Worm (Caenorhabditis elegans) whole organism, L4 larva: ENCODE results near the gene F45H10.2.
A peak's percentile ranks its signal among the peaks of the same experiment; 100 is the strongest.

Experiments
- D1046.2 ChIP-seq: fragments of 200-800 bp; sonication (Bioruptor generic); IDR thresholded peaks from 2 replicates; pipeline ENCODE4 v1.3.6; 2022; ENCODE audit warnings: missing genetic modification characterization, missing compliant biosample characterization
- F10B5.3 ChIP-seq: sonication (generic microtip); optimal IDR thresholded peaks from 2 replicates; lab custom pipeline; 2016; ENCODE audit warnings: mild to moderate bottlenecking, missing genetic modification characterization, missing compliant biosample characterization
- F26F4.8 ChIP-seq: fragments of 200-800 bp; sonication (Bioruptor generic); conservative IDR thresholded peaks from 2 replicates; pipeline ENCODE4 v1.3.6; 2022; ENCODE audit warnings: missing genetic modification characterization, missing compliant biosample characterization
- F37D6.2 ChIP-seq: sonication (generic microtip); optimal IDR thresholded peaks from 2 replicates; lab custom pipeline; 2016; ENCODE audit warnings: mild to moderate bottlenecking, missing genetic modification characterization, missing compliant biosample characterization
- F44E2.7 ChIP-seq: fragments of 200-800 bp; sonication (Bioruptor generic); IDR thresholded peaks from 2 replicates; pipeline ENCODE4 v2.1.2; 2022; ENCODE audit warnings: missing genetic modification characterization, missing compliant biosample characterization
- F49E8.2 ChIP-seq: sonication (generic microtip); optimal IDR thresholded peaks from 2 replicates; lab custom pipeline; 2016; ENCODE audit warnings: missing compliant biosample characterization, mild to moderate bottlenecking, missing genetic modification characterization, borderline replicate concordance
- R02D3.7 ChIP-seq: fragments of 150-350 bp; sonication (generic microtip); optimal IDR thresholded peaks from 3 replicates; lab custom pipeline; 2014; ENCODE audit warnings: missing biosample characterization, missing genetic modification characterization
- T20F7.1 ChIP-seq: fragments of 200-800 bp; sonication (Bioruptor generic); optimal IDR thresholded peaks from 2 replicates; lab custom pipeline; 2018; ENCODE audit warnings: mild to moderate bottlenecking, missing genetic modification characterization, missing compliant biosample characterization
- T26A8.4 ChIP-seq: fragments of 200-800 bp; sonication (Bioruptor generic); IDR thresholded peaks from 2 replicates; pipeline ENCODE4 v1.3.6; 2022; ENCODE audit warnings: missing genetic modification characterization, missing compliant biosample characterization
- Y105C5A.15 ChIP-seq: fragments of 200-800 bp; sonication (Bioruptor generic); IDR thresholded peaks from 2 replicates; pipeline ENCODE4 v1.3.6; 2022; ENCODE audit warnings: missing genetic modification characterization, missing compliant biosample characterization
- ZK546.5 ChIP-seq, 2 experiments: sonication (generic microtip); optimal IDR thresholded peaks; 2 replicates each; lab custom pipeline; 2017; ENCODE audit warnings: missing biosample characterization in 2 of 2, missing genetic modification characterization in 2 of 2
- aly-2 ChIP-seq: sonication (generic microtip); optimal IDR thresholded peaks from 2 replicates; lab custom pipeline; 2018; ENCODE audit warnings: missing biosample characterization, missing genetic modification characterization
- ama-1 ChIP-seq: fragments of 150-350 bp; optimal IDR thresholded peaks from 2 replicates; lab custom pipeline; 2014; ENCODE audit warnings: inconsistent platforms, mixed read lengths
- arid-1 ChIP-seq: fragments of 200-800 bp; sonication (Bioruptor generic); conservative IDR thresholded peaks from 2 replicates; pipeline ENCODE4 v1.3.6; 2022; ENCODE audit warnings: missing genetic modification reagents, missing genetic modification characterization, missing compliant biosample characterization
- attf-4 ChIP-seq: sonication (generic microtip); optimal IDR thresholded peaks from 3 replicates; lab custom pipeline; 2017; ENCODE audit warnings: missing biosample characterization, missing genetic modification characterization
- ceh-82 ChIP-seq: sonication (generic microtip); optimal IDR thresholded peaks from 2 replicates; lab custom pipeline; 2017; ENCODE audit warnings: missing biosample characterization, missing genetic modification characterization
- ces-1 ChIP-seq: fragments of 150-350 bp; sonication (generic microtip); optimal IDR thresholded peaks from 4 replicates; lab custom pipeline; 2014; ENCODE audit warnings: missing biosample characterization, missing genetic modification reagents, missing genetic modification characterization
- ctbp-1 ChIP-seq: fragments of 200-800 bp; sonication (Bioruptor generic); IDR thresholded peaks from 2 replicates; pipeline ENCODE4 v1.3.6; 2022; ENCODE audit warnings: missing genetic modification reagents, missing genetic modification characterization, missing compliant biosample characterization
- daf-12 ChIP-seq: fragments of 150-350 bp; optimal IDR thresholded peaks from 2 replicates; lab custom pipeline; 2014; ENCODE audit warnings: missing biosample characterization, missing genetic modification reagents, missing genetic modification characterization
- dmd-9 ChIP-seq: fragments of 200-800 bp; sonication (Bioruptor generic); IDR thresholded peaks from 2 replicates; pipeline ENCODE4 v1.3.6; 2022; ENCODE audit warnings: missing genetic modification reagents, missing genetic modification characterization, missing compliant biosample characterization
- dpl-1 ChIP-seq: fragments of 150-350 bp; optimal IDR thresholded peaks from 2 replicates; lab custom pipeline; 2014; ENCODE audit warnings: missing biosample characterization, missing genetic modification reagents, missing genetic modification characterization
- duxl-1 ChIP-seq: sonication (generic microtip); optimal IDR thresholded peaks from 2 replicates; lab custom pipeline; 2016; ENCODE audit warnings: mild to moderate bottlenecking, missing genetic modification characterization, moderate library complexity, missing compliant biosample characterization; ENCODE audit not compliant: poor library complexity
- egl-27 ChIP-seq: sonication (generic microtip); optimal IDR thresholded peaks from 3 replicates; lab custom pipeline; 2017; ENCODE audit warnings: missing biosample characterization, missing genetic modification reagents, missing genetic modification characterization
- egl-43 ChIP-seq: fragments of 200-800 bp; sonication (Bioruptor generic); IDR thresholded peaks from 2 replicates; pipeline ENCODE4 v1.3.6; 2022; ENCODE audit warnings: missing genetic modification reagents, missing genetic modification characterization, missing compliant biosample characterization
- fkh-10 ChIP-seq: fragments of 150-350 bp; optimal IDR thresholded peaks from 2 replicates; lab custom pipeline; 2014; ENCODE audit warnings: missing biosample characterization, missing genetic modification reagents, missing genetic modification characterization
- hif-1 ChIP-seq, 2 experiments: sonication (generic microtip); optimal IDR thresholded peaks; 2 replicates each; lab custom pipeline; 2016 to 2017; ENCODE audit warnings: missing compliant biosample characterization in 2 of 2, missing genetic modification characterization in 2 of 2, missing genetic modification reagents in 2 of 2, missing genotype in 2 of 2, mild to moderate bottlenecking in 1 of 2
- hmg-1.1 ChIP-seq: fragments of 200-800 bp; sonication (Bioruptor generic); IDR thresholded peaks from 2 replicates; pipeline ENCODE4 v1.3.6; 2022; ENCODE audit warnings: missing genetic modification reagents, missing genetic modification characterization, missing compliant biosample characterization
- lim-7 ChIP-seq: fragments of 200-800 bp; sonication (Bioruptor generic); IDR thresholded peaks from 2 replicates; pipeline ENCODE4 v1.3.6; 2022; ENCODE audit warnings: missing genetic modification characterization, missing compliant biosample characterization
- lin-15B ChIP-seq: fragments of 150-350 bp; sonication (generic microtip); optimal IDR thresholded peaks from 3 replicates; lab custom pipeline; 2014; ENCODE audit warnings: missing biosample characterization, missing genetic modification characterization
- lin-29 ChIP-seq: fragments of 200-800 bp; sonication (Bioruptor generic); IDR thresholded peaks from 2 replicates; pipeline ENCODE4 v1.3.6; 2022; ENCODE audit warnings: missing genetic modification reagents, missing genetic modification characterization, missing compliant biosample characterization
- lin-39 ChIP-seq: fragments of 150-350 bp; optimal IDR thresholded peaks from 2 replicates; lab custom pipeline; 2014; ENCODE audit warnings: missing biosample characterization, missing genetic modification reagents, missing genetic modification characterization
- madf-5 ChIP-seq, 2 experiments: fragments of 200-800 bp; sonication (Bioruptor generic); IDR thresholded peaks; 2 replicates each; pipeline ENCODE4 v1.3.6; 2022; ENCODE audit warnings: missing compliant biosample characterization in 2 of 2, missing genetic modification characterization in 2 of 2
- madf-9 ChIP-seq: fragments of 200-800 bp; sonication (Bioruptor generic); conservative IDR thresholded peaks from 2 replicates; pipeline ENCODE4 v1.3.6; 2022; ENCODE audit warnings: missing genetic modification reagents, missing genetic modification characterization, missing compliant biosample characterization
- nhr-10 ChIP-seq: fragments of 150-350 bp; optimal IDR thresholded peaks from 2 replicates; lab custom pipeline; 2014; ENCODE audit warnings: missing biosample characterization, missing genetic modification characterization
- nhr-25 ChIP-seq: sonication (generic microtip); optimal IDR thresholded peaks from 2 replicates; lab custom pipeline; 2017; ENCODE audit warnings: missing genetic modification characterization, mild to moderate bottlenecking, missing compliant biosample characterization, antibody characterized with exemption, moderate library complexity, borderline replicate concordance; ENCODE audit not compliant: insufficient read depth
- nhr-48 ChIP-seq: sonication (generic microtip); optimal IDR thresholded peaks from 2 replicates; lab custom pipeline; 2016; ENCODE audit warnings: mild to moderate bottlenecking, missing genetic modification characterization, missing compliant biosample characterization
- nhr-6 ChIP-seq: fragments of 150-350 bp; optimal IDR thresholded peaks from 2 replicates; lab custom pipeline; 2014; ENCODE audit warnings: missing biosample characterization, missing genetic modification characterization
- pqm-1 ChIP-seq: sonication (generic microtip); optimal IDR thresholded peaks from 2 replicates; lab custom pipeline; 2017; ENCODE audit warnings: missing biosample characterization, missing genetic modification characterization
- rbr-2 ChIP-seq: sonication (generic microtip); optimal IDR thresholded peaks from 2 replicates; lab custom pipeline; 2016; ENCODE audit warnings: missing genotype, missing genetic modification characterization, missing compliant biosample characterization
- saeg-2 ChIP-seq: fragments of 200-800 bp; sonication (Bioruptor generic); IDR thresholded peaks from 2 replicates; pipeline ENCODE4 v1.3.6; 2022; ENCODE audit warnings: missing genetic modification reagents, missing genetic modification characterization, missing compliant biosample characterization
- set-16 ChIP-seq: fragments of 200-800 bp; sonication (Bioruptor generic); IDR thresholded peaks from 2 replicates; pipeline ENCODE4 v1.3.6; 2022; ENCODE audit warnings: missing genetic modification reagents, missing genetic modification characterization, missing compliant biosample characterization
- skn-1 ChIP-seq: fragments of 150-350 bp; optimal IDR thresholded peaks from 2 replicates; lab custom pipeline; 2014; ENCODE audit warnings: missing biosample characterization, missing genetic modification characterization
- snpc-4 ChIP-seq: fragments of 150-350 bp; optimal IDR thresholded peaks from 2 replicates; lab custom pipeline; 2014; ENCODE audit warnings: missing biosample characterization, missing genetic modification characterization
- spr-1 ChIP-seq: sonication (generic microtip); optimal IDR thresholded peaks from 2 replicates; lab custom pipeline; 2016; ENCODE audit warnings: mild to moderate bottlenecking, missing genetic modification characterization, missing compliant biosample characterization
- spr-3 ChIP-seq: fragments of 200-800 bp; sonication (Bioruptor generic); optimal IDR thresholded peaks from 2 replicates; lab custom pipeline; 2018; ENCODE audit warnings: mild to moderate bottlenecking, missing genetic modification characterization, missing compliant biosample characterization
- unc-130 ChIP-seq: sonication (generic microtip); optimal IDR thresholded peaks from 2 replicates; lab custom pipeline; 2016; ENCODE audit warnings: missing genetic modification reagents, missing genetic modification characterization, missing compliant biosample characterization
- unc-39 ChIP-seq: sonication (generic microtip); optimal IDR thresholded peaks from 2 replicates; lab custom pipeline; 2017; ENCODE audit warnings: missing biosample characterization, missing genetic modification characterization
- unc-62 ChIP-seq, 3 experiments: fragments of 150-350 bp in 1 of 3; sonication (generic microtip); optimal IDR thresholded peaks in 2 of 3; peaks in 1 of 3; 1 replicate in 1 of 3; 2 replicates in 2 of 3; lab custom pipeline; 2014 to 2017; ENCODE audit warnings: missing biosample characterization in 3 of 3, missing genetic modification characterization in 3 of 3, missing genetic modification reagents in 3 of 3, missing genotype in 1 of 3
- zag-1 ChIP-seq: fragments of 150-350 bp; optimal IDR thresholded peaks from 2 replicates; lab custom pipeline; 2014; ENCODE audit warnings: missing biosample characterization, missing genetic modification characterization
- zfp-2 ChIP-seq: sonication (generic microtip); optimal IDR thresholded peaks from 2 replicates; lab custom pipeline; 2016; ENCODE audit warnings: mild to moderate bottlenecking, missing genetic modification characterization, missing compliant biosample characterization
- zfp-3 ChIP-seq: fragments of 200-800 bp; sonication (Bioruptor generic); conservative IDR thresholded peaks from 2 replicates; pipeline ENCODE4 v1.3.6; 2022; ENCODE audit warnings: missing genetic modification reagents, missing genetic modification characterization, missing compliant biosample characterization
- zip-11 ChIP-seq: fragments of 200-800 bp; sonication (Bioruptor generic); IDR thresholded peaks from 2 replicates; pipeline ENCODE4 v1.3.6; 2022; ENCODE audit warnings: missing genetic modification characterization, missing compliant biosample characterization
- ztf-11 ChIP-seq: fragments of 150-350 bp; optimal IDR thresholded peaks from 2 replicates; lab custom pipeline; 2014; ENCODE audit warnings: missing biosample characterization, missing genetic modification characterization

F45H10.2 gene

DNA sequence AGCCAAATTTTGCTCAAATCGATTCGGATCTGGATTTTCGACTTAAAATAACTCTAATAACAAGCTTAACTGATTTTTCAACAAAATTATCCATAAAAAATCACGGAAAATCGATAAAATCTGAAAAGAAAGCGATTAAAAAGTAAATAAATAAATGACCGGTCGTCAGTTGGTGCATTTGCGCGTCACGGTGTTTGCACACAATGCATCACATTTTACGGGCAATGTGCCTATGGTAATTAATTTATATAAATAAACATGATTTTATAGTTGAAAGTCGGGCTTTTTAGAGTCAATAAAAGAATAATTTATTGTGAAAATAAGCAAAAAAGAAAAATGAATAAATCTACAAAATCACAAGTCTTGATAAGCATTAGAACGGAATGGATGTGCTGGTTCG is 1.9 kb upstream of the F45H10.2 start:
- TF ChIP-seq daf-12 (tag; lab: Kevin White, UChicago) (no peak), duxl-1 (tag; lab: Kevin White, UChicago) (no peak), zag-1 (tag; lab: Kevin White, UChicago) (no peak), F44E2.7 (GFP tag; lab: Robert Waterston, UW) (no peak), unc-62 (GFP tag; optimal IDR thresholded peaks at IDR 0.05 in 1 of 2; lab: Kevin White, UChicago) (no peak), unc-62 (tag; optimal IDR thresholded peaks at IDR 0.05; lab: Kevin White, UChicago) (no peak), fkh-10 (no peak), lin-39 (tag; lab: Kevin White, UChicago) (no peak), egl-43 (no peak), saeg-2 (GFP tag; lab: Robert Waterston, UW) (no peak), Y105C5A.15 (no peak), arid-1 (GFP tag; lab: Robert Waterston, UW) (no peak), unc-130 (GFP tag; lab: Kevin White, UChicago) (no peak), F10B5.3 (no peak), dpl-1 (GFP tag; lab: Kevin White, UChicago) (peak; percentile 34), nhr-25 (no peak), zfp-3 (GFP tag; lab: Robert Waterston, UW) (no peak), nhr-10 (no peak), ceh-82 (tag; lab: Kevin White, UChicago) (no peak), nhr-6 (tag; lab: Kevin White, UChicago) (no peak), lin-15B (tag; lab: Kevin White, UChicago) (no peak), D1046.2 (GFP tag; lab: Robert Waterston, UW) (no peak), zfp-2 (no peak), madf-9 (GFP tag; lab: Robert Waterston, UW) (no peak), aly-2 (tag; lab: Kevin White, UChicago) (no peak), rbr-2 (tag; lab: Kevin White, UChicago) (peak; percentile 29), R02D3.7 (tag; lab: Kevin White, UChicago) (no peak), pqm-1 (tag; lab: Kevin White, UChicago) (no peak), F49E8.2 (tag; lab: Kevin White, UChicago) (no peak), F37D6.2 (tag; lab: Kevin White, UChicago) (no peak), hif-1 (tag; optimal IDR thresholded peaks at IDR 0.05; lab: Kevin White, UChicago) (no peak), T20F7.1 (GFP tag; lab: Kevin White, UChicago) (no peak), dmd-9 (no peak), set-16 (GFP tag; lab: Robert Waterston, UW) (no peak), spr-1 (tag; lab: Kevin White, UChicago) (no peak), madf-5 (GFP tag; IDR thresholded peaks at IDR 0.05; lab: Robert Waterston, UW) (no peak), skn-1 (tag; lab: Kevin White, UChicago) (no peak), egl-27 (tag; lab: Kevin White, UChicago) (no peak), nhr-48 (tag; lab: Kevin White, UChicago) (no peak), spr-3 (no peak), ZK546.5 (tag; optimal IDR thresholded peaks at IDR 0.05; lab: Kevin White, UChicago) (no peak), hmg-1.1 (GFP tag; lab: Robert Waterston, UW) (no peak), ztf-11 (tag; lab: Kevin White, UChicago) (no peak), zip-11 (no peak), snpc-4 (tag; lab: Kevin White, UChicago) (no peak), attf-4 (tag; lab: Kevin White, UChicago) (no peak), lim-7 (GFP tag; lab: Robert Waterston, UW) (no peak), T26A8.4 (GFP tag; lab: Robert Waterston, UW) (no peak), lin-29 (GFP tag; lab: Robert Waterston, UW) (no peak), ces-1 (GFP tag; lab: Kevin White, UChicago) (no peak), ama-1 (lab: Kevin White, UChicago) (no peak), ctbp-1 (GFP tag; lab: Robert Waterston, UW) (no peak), F26F4.8 (GFP tag; lab: Robert Waterston, UW) (no peak), unc-39 (tag; lab: Kevin White, UChicago) (no peak)
